Worm (Caenorhabditis elegans): Measurements from ENCODE around the gene snpc-3.1.

snpc-3.1 gene

DNA sequence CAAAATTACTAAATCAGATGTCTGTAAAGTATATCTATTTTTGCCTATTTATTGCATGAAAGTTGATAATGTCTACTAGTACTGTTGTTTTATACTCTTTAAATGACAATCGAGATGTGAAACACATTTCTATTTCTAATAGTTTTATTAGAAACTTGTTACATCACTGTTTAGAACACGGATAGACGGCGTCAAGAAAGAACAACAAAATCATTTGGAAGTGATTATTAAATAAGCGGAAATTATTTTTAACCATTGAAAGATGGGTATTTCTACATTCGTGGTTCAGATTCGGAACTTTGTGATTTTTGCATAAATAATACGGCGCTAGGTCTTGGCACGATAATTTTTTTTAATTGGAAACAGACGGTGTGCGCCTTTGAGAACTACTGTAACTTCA lies 13.0 kb downstream of the snpc-3.1 start (continued):
- TF ChIP-seq aptf-3 (GFP tag; IDR thresholded peaks at IDR 0.05): no peak
- TF ChIP-seq F23B12.7 (tag; optimal IDR thresholded peaks at IDR 0.05; ENCODE audit: insufficient read depth): no peak
- 0 out of 2 replicates have a peak, but pooled peaks have one; percentile 20 for TF ChIP-seq ceh-91 (GFP tag; IDR thresholded peaks at IDR 0.05)
- no peak for TF ChIP-seq rpc-1 (optimal IDR thresholded peaks at IDR 0.05)
- TF ChIP-seq rpc-1 (tag; optimal IDR thresholded peaks at IDR 0.05): no peak
- no peak for TF ChIP-seq ztf-28 (GFP tag; IDR thresholded peaks at IDR 0.05)
- TF ChIP-seq ztf-26 (tag; optimal IDR thresholded peaks at IDR 0.05): no peak
- peak; percentile 34 for TF ChIP-seq snpc-4 (GFP tag; optimal IDR thresholded peaks at IDR 0.05)
- TF ChIP-seq snpc-4 (tag; optimal IDR thresholded peaks at IDR 0.05): peak in 3 of 4 experiments; percentile 19 to 86 (median 74)
- TF ChIP-seq sdz-38 (tag; optimal IDR thresholded peaks at IDR 0.05): no peak
- TF ChIP-seq lir-1 (GFP tag; conservative IDR thresholded peaks at IDR 0.05): 0 out of 2 replicates have a peak, but pooled peaks have one; percentile 48
- TF ChIP-seq lin-54 (GFP tag; optimal IDR thresholded peaks at IDR 0.05): peak; percentile 39
- TF ChIP-seq snpc-1.1 (tag; optimal IDR thresholded peaks at IDR 0.05; ENCODE audit: insufficient read depth): peak; percentile 28
- no peak for TF ChIP-seq egl-44 (GFP tag; IDR thresholded peaks at IDR 0.05)
- no peak for TF ChIP-seq ztf-3 (GFP tag; optimal IDR thresholded peaks at IDR 0.05)
- TF ChIP-seq cebp-2 (GFP tag; IDR thresholded peaks at IDR 0.05): no peak
- TF ChIP-seq egl-18 (GFP tag; IDR thresholded peaks at IDR 0.05): no peak
- no peak for TF ChIP-seq hlh-26 (GFP tag; conservative IDR thresholded peaks at IDR 0.05)
- TF ChIP-seq ccch-3 (GFP tag; optimal IDR thresholded peaks at IDR 0.05): no peak
- TF ChIP-seq T07F8.4 (tag; optimal IDR thresholded peaks at IDR 0.05): no peak
- no peak for TF ChIP-seq ZK185.1 (tag; optimal IDR thresholded peaks at IDR 0.05; ENCODE audit: poor library complexity, severe bottlenecking)
- TF ChIP-seq D2030.7 (GFP tag; IDR thresholded peaks at IDR 0.05): peak; percentile 55; the same call in 1 of the 2 replicates
- no peak for TF ChIP-seq nhr-27 (tag; optimal IDR thresholded peaks at IDR 0.05)
- TF ChIP-seq him-1 (tag; optimal IDR thresholded peaks at IDR 0.05): no peak
- TF ChIP-seq F22D6.2 (tag; optimal IDR thresholded peaks at IDR 0.05): no peak
- no peak for TF ChIP-seq ceh-100 (GFP tag; IDR thresholded peaks at IDR 0.05)
- no peak; the same call in 1 of the 2 replicates for TF ChIP-seq F39B2.1 (GFP tag; IDR thresholded peaks at IDR 0.05)
- no peak for TF ChIP-seq sea-2 (GFP tag; IDR thresholded peaks at IDR 0.05)
- no peak for TF ChIP-seq ceh-40 (GFP tag; IDR thresholded peaks at IDR 0.05)
- no peak for TF ChIP-seq pha-4 (tag; optimal IDR thresholded peaks at IDR 0.05)
- TF ChIP-seq lsy-27 (tag; optimal IDR thresholded peaks at IDR 0.05; ENCODE audit: borderline replicate concordance, insufficient read depth): no peak
- TF ChIP-seq ets-4 (GFP tag; optimal IDR thresholded peaks at IDR 0.05): no peak
- no peak for TF ChIP-seq gei-17 (GFP tag; optimal IDR thresholded peaks at IDR 0.05)
- no peak for TF ChIP-seq ceh-27 (GFP tag; optimal IDR thresholded peaks at IDR 0.05)
- no peak for TF ChIP-seq B0261.1 (tag; optimal IDR thresholded peaks at IDR 0.05)
- TF ChIP-seq lsl-1 (GFP tag; optimal IDR thresholded peaks at IDR 0.05): peak; percentile 26
- TF ChIP-seq pbrm-1 (GFP tag; IDR thresholded peaks at IDR 0.05): no peak; the same call in 1 of the 2 replicates
- no peak for TF ChIP-seq ceh-79 (tag; optimal IDR thresholded peaks at IDR 0.05)
- TF ChIP-seq dox-1 (GFP tag; IDR thresholded peaks at IDR 0.05): no peak; the same call in 1 of the 2 replicates
- TF ChIP-seq Y53F4B.3 (GFP tag; IDR thresholded peaks at IDR 0.05): no peak
- no peak for TF ChIP-seq ztf-6 (GFP tag; IDR thresholded peaks at IDR 0.05)
- TF ChIP-seq lag-1 (GFP tag; IDR thresholded peaks at IDR 0.05): no peak
- TF ChIP-seq bed-1 (GFP tag; IDR thresholded peaks at IDR 0.05): no peak
- no peak; the same call in 1 of the 2 replicates for TF ChIP-seq hmg-20 (GFP tag; IDR thresholded peaks at IDR 0.05)
- TF ChIP-seq mcd-1 (GFP tag; IDR thresholded peaks at IDR 0.05): no peak
- TF ChIP-seq tbx-9 (tag; optimal IDR thresholded peaks at IDR 0.05; ENCODE audit: borderline replicate concordance): no peak
- TF ChIP-seq dpl-1 (GFP tag; optimal IDR thresholded peaks at IDR 0.05): no peak
- no peak for TF ChIP-seq mel-28 (tag; optimal IDR thresholded peaks at IDR 0.05; ENCODE audit: borderline replicate concordance)
- peak; percentile 26 for TF ChIP-seq efl-1 (GFP tag; optimal IDR thresholded peaks at IDR 0.05)
